Worm (Caenorhabditis elegans): Measurements from ENCODE around the gene F22E5.8.

ce11 chrII:2638062-2638461 is 1.8 kb upstream of the F22E5.8 start, which contains the start of gene F22E5.9:
- TF ChIP-seq lin-13 (GFP tag; optimal IDR thresholded peaks at IDR 0.05) (no peak), ztf-4 (tag; optimal IDR thresholded peaks at IDR 0.05) (no peak), lin-39 (tag; optimal IDR thresholded peaks at IDR 0.05) (no peak)
